Worm (Caenorhabditis elegans): Measurements from ENCODE around the gene ham-2.

The ham-2 gene

DNA sequence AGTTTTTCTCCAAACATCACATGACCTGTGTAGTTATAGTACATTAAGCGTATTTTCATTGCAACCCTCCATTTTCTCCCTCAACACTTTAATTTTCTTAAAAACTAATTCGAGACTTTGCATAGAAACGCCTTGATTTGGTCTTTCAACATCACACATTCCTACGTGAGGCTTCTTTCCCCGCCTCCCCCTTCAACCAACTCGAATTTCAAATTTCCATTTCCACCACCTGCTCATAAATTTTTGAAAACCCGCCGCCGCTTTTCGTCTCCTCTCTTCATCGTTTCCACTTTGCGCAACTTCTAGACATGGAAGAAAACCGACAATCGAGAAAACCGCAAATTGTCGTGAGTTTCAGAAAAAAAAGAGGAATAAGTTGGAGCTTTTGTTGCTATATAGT, 23.5 kb downstream of the ham-2 start, which contains the start of gene C05E11.3:
TSS of gene C05E11.3 (plus strand) at position 301 of the 400 bp plus-strand sequence.
- TF ChIP-seq fos-1 (tag; optimal IDR thresholded peaks at IDR 0.05) = no peak
- TF ChIP-seq nhr-76 (tag; optimal IDR thresholded peaks at IDR 0.05) = no peak
- no peak for TF ChIP-seq nhr-23 (tag; optimal IDR thresholded peaks at IDR 0.05)
- no peak for TF ChIP-seq elt-1 (tag; optimal IDR thresholded peaks at IDR 0.05)
- no peak for TF ChIP-seq nhr-237 (tag; optimal IDR thresholded peaks at IDR 0.05)
- TF ChIP-seq aly-2 (tag; optimal IDR thresholded peaks at IDR 0.05) = no peak
- TF ChIP-seq unc-39 (tag; optimal IDR thresholded peaks at IDR 0.05) = no peak
- TF ChIP-seq pqm-1 (tag; optimal IDR thresholded peaks at IDR 0.05) = no peak
- no peak for TF ChIP-seq nhr-25 (tag; optimal IDR thresholded peaks at IDR 0.05)
- TF ChIP-seq egl-27 (tag; optimal IDR thresholded peaks at IDR 0.05) = no peak
- TF ChIP-seq egl-5 (tag; optimal IDR thresholded peaks at IDR 0.05) = no peak
- no peak for TF ChIP-seq pha-4 (tag; optimal IDR thresholded peaks at IDR 0.05)
- no peak for TF ChIP-seq skn-1 (tag; optimal IDR thresholded peaks at IDR 0.05)
- TF ChIP-seq fkh-10 (GFP tag; optimal IDR thresholded peaks at IDR 0.05) = no peak
- TF ChIP-seq tbx-2 (tag; optimal IDR thresholded peaks at IDR 0.05) = no peak
- TF ChIP-seq R02D3.7 (tag; optimal IDR thresholded peaks at IDR 0.05) = no peak
- no peak for TF ChIP-seq daf-12 (tag; optimal IDR thresholded peaks at IDR 0.05)
- no peak for TF ChIP-seq ceh-9 (tag; optimal IDR thresholded peaks at IDR 0.05)

DNA sequence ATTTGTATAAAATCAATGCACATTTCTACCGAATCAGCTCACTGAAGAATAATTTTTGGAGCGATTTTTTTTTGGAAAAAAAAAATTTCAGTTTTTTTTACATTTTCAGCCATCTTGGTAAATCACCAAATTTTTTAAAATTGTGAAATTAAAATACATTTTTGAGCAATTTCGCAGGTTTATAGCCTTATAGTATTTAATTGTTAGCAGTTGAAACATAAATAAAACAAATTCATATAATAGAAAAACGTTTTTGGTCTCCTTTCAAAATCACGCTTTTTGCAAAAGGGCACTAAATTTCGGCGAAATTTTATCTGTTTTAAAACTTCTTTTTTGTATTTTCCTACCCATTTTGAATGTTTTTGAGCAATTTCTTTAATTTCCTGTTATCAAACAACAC, 24.1 kb downstream of the ham-2 start:
- TF ChIP-seq ztf-11 (tag; optimal IDR thresholded peaks at IDR 0.05) (no peak), nhr-43 (tag; optimal IDR thresholded peaks at IDR 0.05; ENCODE audit: poor library complexity, severe bottlenecking) (no peak), ceh-82 (tag; optimal IDR thresholded peaks at IDR 0.05) (no peak), elt-2 (tag; optimal IDR thresholded peaks at IDR 0.05) (no peak), jun-1 (tag; optimal IDR thresholded peaks at IDR 0.05) (no peak), daf-12 (tag; optimal IDR thresholded peaks at IDR 0.05) (no peak), ceh-9 (tag; optimal IDR thresholded peaks at IDR 0.05) (no peak), pqm-1 (tag; optimal IDR thresholded peaks at IDR 0.05) (no peak), fkh-2 (tag; optimal IDR thresholded peaks at IDR 0.05) (no peak), nhr-23 (tag; optimal IDR thresholded peaks at IDR 0.05) (no peak), eor-1 (tag; optimal IDR thresholded peaks at IDR 0.05) (no peak), ceh-28 (tag; optimal IDR thresholded peaks at IDR 0.05) (no peak), unc-39 (tag; optimal IDR thresholded peaks at IDR 0.05) (no peak), nhr-77 (tag; optimal IDR thresholded peaks at IDR 0.05) (no peak)

DNA sequence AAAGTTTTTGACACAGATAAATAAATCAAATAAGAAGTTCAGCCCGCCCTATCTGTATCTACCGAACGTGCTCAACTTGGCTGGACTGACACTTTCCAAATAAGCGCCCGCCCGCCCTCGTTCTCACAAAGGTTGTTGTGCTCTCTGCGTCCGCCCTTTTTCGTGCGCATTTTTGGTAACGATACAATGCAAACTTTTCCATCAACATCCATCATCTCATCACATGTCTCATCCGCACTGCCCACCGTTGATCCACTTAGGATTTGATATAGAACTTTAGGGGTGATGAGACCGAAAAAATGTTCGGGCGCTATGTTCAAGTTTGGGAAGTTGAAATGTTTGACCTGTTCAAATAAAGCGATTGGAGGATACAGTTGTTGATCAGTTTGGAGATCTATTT, 31.1 kb downstream of the ham-2 start, which contains the start of gene C05E11.7:
TSS of gene C05E11.7 (minus strand) at position 101 of the 400 bp plus-strand sequence.
- TF ChIP-seq lin-39 (tag; optimal IDR thresholded peaks at IDR 0.05) (no peak), ama-1 (optimal IDR thresholded peaks at IDR 0.05) (no peak), ceh-28 (tag; optimal IDR thresholded peaks at IDR 0.05) (no peak)

DNA sequence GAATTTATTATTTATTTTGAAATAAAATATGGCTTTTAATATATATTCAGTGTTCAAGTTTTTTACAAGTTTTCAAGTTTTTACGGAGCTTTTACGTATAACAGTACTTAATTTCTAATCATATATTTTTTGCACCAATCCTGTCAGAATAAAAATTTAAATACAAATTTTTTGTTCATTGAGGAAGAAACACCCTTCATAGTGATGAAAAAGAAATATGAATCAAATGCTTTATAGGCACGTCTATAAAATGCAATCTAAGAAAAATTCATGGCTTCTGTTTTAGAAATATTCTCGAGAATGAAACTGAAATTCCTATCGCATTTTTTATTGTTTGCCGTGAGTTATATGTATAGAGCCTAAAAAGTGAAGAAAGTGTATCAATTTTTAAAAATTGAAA, 32.1 kb downstream of the ham-2 start, which contains the start of gene C05E11.2:
TSS of gene C05E11.2 (plus strand) at position 301 of the 400 bp plus-strand sequence.
- no peak for TF ChIP-seq unc-62 (GFP tag; optimal IDR thresholded peaks at IDR 0.05)
- no peak for TF ChIP-seq egl-27 (tag; optimal IDR thresholded peaks at IDR 0.05)
- no peak for TF ChIP-seq pqm-1 (tag; optimal IDR thresholded peaks at IDR 0.05)
- TF ChIP-seq nhr-25 (tag; optimal IDR thresholded peaks at IDR 0.05) = no peak
- no peak for TF ChIP-seq elt-1 (tag; optimal IDR thresholded peaks at IDR 0.05)
- TF ChIP-seq ceh-82 (tag; optimal IDR thresholded peaks at IDR 0.05) = no peak
- no peak for TF ChIP-seq mdl-1 (tag; optimal IDR thresholded peaks at IDR 0.05)
- TF ChIP-seq nhr-12 (tag; optimal IDR thresholded peaks at IDR 0.05) = no peak
- TF ChIP-seq ztf-11 (tag; optimal IDR thresholded peaks at IDR 0.05) = no peak
- no peak for TF ChIP-seq fkh-10 (GFP tag; optimal IDR thresholded peaks at IDR 0.05)
- no peak for TF ChIP-seq zag-1 (tag; optimal IDR thresholded peaks at IDR 0.05)
- no peak for TF ChIP-seq hmg-11 (tag; optimal IDR thresholded peaks at IDR 0.05)
- TF ChIP-seq lin-39 (tag; optimal IDR thresholded peaks at IDR 0.05) = no peak
- TF ChIP-seq R02D3.7 (tag; optimal IDR thresholded peaks at IDR 0.05) = no peak
- TF ChIP-seq lsy-12 (tag; optimal IDR thresholded peaks at IDR 0.05) = no peak
- TF ChIP-seq sea-2 (GFP tag; optimal IDR thresholded peaks at IDR 0.05) = no peak
- TF ChIP-seq nhr-77 (tag; optimal IDR thresholded peaks at IDR 0.05) = no peak
- no peak for TF ChIP-seq nhr-23 (tag; optimal IDR thresholded peaks at IDR 0.05)

DNA sequence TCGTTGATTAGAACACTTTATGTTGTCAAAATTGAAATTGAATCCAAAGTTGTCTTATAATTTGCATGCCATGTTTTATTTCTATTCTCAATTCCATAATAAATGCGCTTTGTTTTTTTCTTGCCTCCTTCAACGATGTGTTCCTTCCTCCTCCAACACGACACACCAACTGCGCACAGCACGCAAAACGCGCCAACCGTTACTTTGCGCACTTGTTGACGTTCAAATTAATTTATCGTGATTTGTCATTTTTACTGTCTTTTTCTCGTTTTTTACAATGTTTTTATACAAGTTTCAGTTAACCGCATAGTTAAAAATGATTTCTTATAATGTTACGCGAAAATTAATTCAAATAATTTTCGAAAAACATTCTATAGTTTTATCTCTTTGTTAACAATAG, 33.4 kb downstream of the ham-2 start:
- peak; percentile 44 for TF ChIP-seq lin-15B (tag; optimal IDR thresholded peaks at IDR 0.05)
- peak; percentile 53 for TF ChIP-seq nhr-23 (tag; optimal IDR thresholded peaks at IDR 0.05)
- TF ChIP-seq elt-2 (tag; optimal IDR thresholded peaks at IDR 0.05) = peak; percentile 12
- peak; percentile 61 for TF ChIP-seq pha-4 (tag; optimal IDR thresholded peaks at IDR 0.05)
- TF ChIP-seq nfya-1 (tag; optimal IDR thresholded peaks at IDR 0.05; ENCODE audit: insufficient read depth) = peak; percentile 54
- no peak for TF ChIP-seq nhr-11 (tag; optimal IDR thresholded peaks at IDR 0.05)
- no peak for TF ChIP-seq mdl-1 (tag; optimal IDR thresholded peaks at IDR 0.05)
- TF ChIP-seq nhr-12 (tag; optimal IDR thresholded peaks at IDR 0.05) = no peak
- peak; percentile 13 for TF ChIP-seq egl-5 (tag; optimal IDR thresholded peaks at IDR 0.05)
- peak; percentile 59 for TF ChIP-seq nhr-25 (tag; optimal IDR thresholded peaks at IDR 0.05)
- peak; percentile 55 for TF ChIP-seq hmg-11 (tag; optimal IDR thresholded peaks at IDR 0.05)
- peak; percentile 2 for TF ChIP-seq ceh-28 (tag; optimal IDR thresholded peaks at IDR 0.05)
